Fruit fly (Drosophila melanogaster) whole organism, pupa: ENCODE data around the gene CG31638.

ENCODE experiments used
- CG10348 ChIP-seq: fragments of 200-800 bp; sonication (Bioruptor generic); IDR thresholded peaks from 2 replicates; pipeline ENCODE4 v1.3.6; 2022; ENCODE audit warnings: missing biosample characterization, missing genetic modification characterization
- CG12605 ChIP-seq: fragments of 200-800 bp; sonication (Bioruptor generic); IDR thresholded peaks from 2 replicates; pipeline ENCODE4 v1.3.6; 2022; ENCODE audit warnings: missing biosample characterization, missing genetic modification characterization
- CG13204 ChIP-seq: fragments of 200-800 bp; sonication (Bioruptor generic); optimal IDR thresholded peaks from 2 replicates; lab custom pipeline; 2018; ENCODE audit warnings: missing biosample characterization, mild to moderate bottlenecking, missing genetic modification characterization, moderate library complexity
- CG14655 ChIP-seq: fragments of 200-800 bp; sonication (Bioruptor generic); optimal IDR thresholded peaks from 3 replicates; lab custom pipeline; 2017; ENCODE audit warnings: mild to moderate bottlenecking, missing biosample characterization, missing genetic modification reagents, missing genetic modification characterization
- CG15710 ChIP-seq: fragments of 200-800 bp; sonication (Bioruptor generic); optimal IDR thresholded peaks from 2 replicates; lab custom pipeline; 2018; ENCODE audit warnings: missing biosample characterization, mild to moderate bottlenecking, missing genetic modification characterization, moderate library complexity
- CG17806 ChIP-seq: fragments of 200-800 bp; sonication (Bioruptor generic); optimal IDR thresholded peaks from 2 replicates; lab custom pipeline; 2018; ENCODE audit warnings: missing biosample characterization, mild to moderate bottlenecking, missing genetic modification characterization, moderate library complexity
- CG32121 ChIP-seq: fragments of 200-800 bp; sonication (Bioruptor generic); IDR thresholded peaks from 2 replicates; pipeline ENCODE4 v1.3.6; 2022; ENCODE audit warnings: missing biosample characterization, missing genetic modification characterization
- CG34367 ChIP-seq: fragments of 200-800 bp; sonication (Bioruptor generic); optimal IDR thresholded peaks from 2 replicates; lab custom pipeline; 2018; ENCODE audit warnings: missing biosample characterization, mild to moderate bottlenecking, missing genetic modification characterization
- CG4496 ChIP-seq: fragments of 200-800 bp; sonication (Bioruptor generic); IDR thresholded peaks from 3 replicates; pipeline ENCODE4 v1.3.6; 2022; ENCODE audit warnings: missing biosample characterization, missing genetic modification characterization
- CG8159 ChIP-seq: fragments of 200-800 bp; sonication (Bioruptor generic); optimal IDR thresholded peaks from 3 replicates; lab custom pipeline; 2018; ENCODE audit warnings: missing biosample characterization, mild to moderate bottlenecking, missing genetic modification characterization, moderate library complexity
- CG8301 ChIP-seq: fragments of 200-800 bp; sonication (Bioruptor generic); optimal IDR thresholded peaks from 2 replicates; lab custom pipeline; 2018; ENCODE audit warnings: missing biosample characterization, mild to moderate bottlenecking, missing genetic modification characterization
- CG9948 ChIP-seq: fragments of 200-800 bp; sonication (Bioruptor generic); optimal IDR thresholded peaks from 2 replicates; lab custom pipeline; 2018; ENCODE audit warnings: missing biosample characterization, mild to moderate bottlenecking, missing genetic modification characterization, moderate library complexity
- D1 ChIP-seq: fragments of 200-800 bp; sonication (Bioruptor generic); optimal IDR thresholded peaks from 2 replicates; lab custom pipeline; 2018; ENCODE audit warnings: missing biosample characterization, mild to moderate bottlenecking, missing genetic modification characterization, moderate library complexity
- EcR ChIP-seq: fragments of 200-800 bp; sonication (Bioruptor generic); optimal IDR thresholded peaks from 3 replicates; lab custom pipeline; 2019; ENCODE audit warnings: missing biosample characterization, missing genetic modification characterization, mild to moderate bottlenecking, moderate library complexity, missing genetic modification reagents
- Ets98B ChIP-seq: fragments of 200-800 bp; sonication (Bioruptor generic); IDR thresholded peaks from 2 replicates; pipeline ENCODE4 v1.3.6; 2022; ENCODE audit warnings: missing biosample characterization, missing genetic modification characterization
- Pif1A ChIP-seq: fragments of 200-800 bp; sonication (Bioruptor generic); optimal IDR thresholded peaks from 3 replicates; lab custom pipeline; 2016; ENCODE audit warnings: missing biosample characterization, missing genetic modification characterization
- Pif1B ChIP-seq: fragments of 200-800 bp; sonication (Bioruptor generic); optimal IDR thresholded peaks from 3 replicates; lab custom pipeline; 2016; ENCODE audit warnings: missing biosample characterization, missing genetic modification characterization
- Snoo ChIP-seq: fragments of 200-800 bp; sonication (Bioruptor generic); optimal IDR thresholded peaks from 3 replicates; lab custom pipeline; 2017; ENCODE audit warnings: missing biosample characterization, mild to moderate bottlenecking, missing genetic modification characterization, inconsistent platforms
- fd96Ca ChIP-seq: fragments of 200-800 bp; sonication (Bioruptor generic); IDR thresholded peaks from 3 replicates; pipeline ENCODE4 v1.3.6; 2022; ENCODE audit warnings: missing biosample characterization, missing genetic modification characterization
- gl ChIP-seq: fragments of 200-800 bp; sonication (Bioruptor generic); optimal IDR thresholded peaks from 2 replicates; lab custom pipeline; 2018; ENCODE audit warnings: missing biosample characterization, mild to moderate bottlenecking, missing genetic modification characterization
- rn ChIP-seq: fragments of 200-800 bp; sonication (Bioruptor generic); IDR thresholded peaks from 2 replicates; pipeline ENCODE4 v1.3.6; 2022; ENCODE audit warnings: missing biosample characterization, missing genetic modification characterization

The CG31638 gene

DNA sequence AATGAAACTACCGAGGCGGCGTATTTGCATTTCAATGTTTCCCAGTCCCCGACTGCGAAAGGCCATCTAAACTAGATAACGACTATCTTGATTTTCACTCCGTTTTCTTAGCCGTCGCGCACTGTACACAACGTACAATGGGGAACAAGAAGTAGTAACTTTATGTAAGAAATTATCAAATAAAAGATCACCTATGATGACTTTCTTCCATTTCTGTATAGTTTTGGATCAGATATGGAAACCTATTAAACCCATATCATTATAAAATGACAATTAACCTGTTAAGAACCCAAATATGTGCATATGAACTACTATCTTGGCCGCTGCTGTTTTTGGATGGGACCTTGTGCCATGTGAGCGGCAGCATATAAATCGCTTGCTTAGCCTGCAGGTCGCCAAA is 26.6 kb upstream of the CG31638 start:
- peak; percentile 21 for TF ChIP-seq CG14655
- TF ChIP-seq CG8301 = peak; percentile 26
- TF ChIP-seq Snoo = no peak
- no peak for TF ChIP-seq CG8159 (tag; lab: Kevin White, UChicago)
- no peak for TF ChIP-seq Pif1B
- no peak for TF ChIP-seq D1 (tag; lab: Kevin White, UChicago)
- no peak for TF ChIP-seq gl (tag; lab: Kevin White, UChicago)
- TF ChIP-seq rn = no peak
- TF ChIP-seq Pif1A (GFP tag; lab: Kevin White, UChicago) = peak; percentile 12

DNA sequence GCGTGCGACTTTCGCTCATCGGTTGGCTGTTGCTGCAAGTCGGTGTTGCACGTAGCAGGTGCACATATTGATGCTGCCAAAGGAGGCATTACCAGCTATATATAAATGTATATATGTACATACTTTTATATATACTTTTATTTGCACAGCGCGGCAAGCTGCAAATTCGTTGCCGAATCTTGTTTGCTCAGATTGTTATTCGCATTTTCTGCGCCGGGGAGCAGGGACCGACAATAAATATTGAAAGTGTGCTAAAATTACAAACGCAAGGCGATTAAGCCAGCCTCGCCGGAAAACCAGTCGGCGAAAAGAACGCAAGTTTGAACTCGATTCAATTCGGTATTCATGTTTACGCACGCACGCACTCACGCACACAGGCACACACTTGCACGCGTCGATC is 26.1 kb upstream of the CG31638 start:
- TF ChIP-seq CG34367 (tag; lab: Kevin White, UChicago) (no peak), Pif1B (no peak), CG8301 (no peak), Snoo (no peak), CG13204 (no peak), Ets98B (no peak), CG9948 (tag; lab: Kevin White, UChicago) (no peak), CG8159 (tag; lab: Kevin White, UChicago) (no peak), CG14655 (no peak), rn (no peak), fd96Ca (GFP tag; lab: Robert Waterston, UW) (no peak), CG4496 (GFP tag; lab: Robert Waterston, UW) (no peak), gl (tag; lab: Kevin White, UChicago) (no peak), CG15710 (tag; lab: Kevin White, UChicago) (no peak), Pif1A (GFP tag; lab: Kevin White, UChicago) (no peak), EcR (no peak), CG10348 (GFP tag; lab: Robert Waterston, UW) (no peak)

- TF ChIP-seq CG14655 = no peak
- TF ChIP-seq fd96Ca (GFP tag; lab: Robert Waterston, UW) = no peak
- TF ChIP-seq CG12605 (GFP tag; lab: Robert Waterston, UW) = peak; percentile 93
- TF ChIP-seq EcR = no peak
- peak; percentile 1 for TF ChIP-seq Snoo
- no peak for TF ChIP-seq CG9948 (tag; lab: Kevin White, UChicago)
- TF ChIP-seq Ets98B = peak; percentile 44; the same call in 1 of the 2 replicates
- peak; percentile 20 for TF ChIP-seq gl (tag; lab: Kevin White, UChicago)
- no peak for TF ChIP-seq CG13204
- no peak for TF ChIP-seq CG8301
- peak; percentile 15 for TF ChIP-seq Pif1A (GFP tag; lab: Kevin White, UChicago)
- TF ChIP-seq CG8159 (tag; lab: Kevin White, UChicago) = no peak
- TF ChIP-seq CG34367 (tag; lab: Kevin White, UChicago) = no peak
- TF ChIP-seq D1 (tag; lab: Kevin White, UChicago) = no peak
- TF ChIP-seq CG4496 (GFP tag; lab: Robert Waterston, UW) = peak; percentile 15; the same call in 1 of the 3 replicates
- no peak for TF ChIP-seq CG17806
- no peak for TF ChIP-seq rn
- no peak for TF ChIP-seq CG10348 (GFP tag; lab: Robert Waterston, UW)
- TF ChIP-seq CG32121 (GFP tag; lab: Robert Waterston, UW) = 0 out of 2 replicates have a peak, but pooled peaks have one; percentile 18
- TF ChIP-seq Pif1B = peak; percentile 16
- TF ChIP-seq CG15710 (tag; lab: Kevin White, UChicago) = no peak
Measured at dm6 chr2L:6465497-6465896, 25.4 kb upstream of the CG31638 start, which contains the start of gene Rchy1. Gene Rchy1 (minus strand): TSS chr2L:6465669.

DNA sequence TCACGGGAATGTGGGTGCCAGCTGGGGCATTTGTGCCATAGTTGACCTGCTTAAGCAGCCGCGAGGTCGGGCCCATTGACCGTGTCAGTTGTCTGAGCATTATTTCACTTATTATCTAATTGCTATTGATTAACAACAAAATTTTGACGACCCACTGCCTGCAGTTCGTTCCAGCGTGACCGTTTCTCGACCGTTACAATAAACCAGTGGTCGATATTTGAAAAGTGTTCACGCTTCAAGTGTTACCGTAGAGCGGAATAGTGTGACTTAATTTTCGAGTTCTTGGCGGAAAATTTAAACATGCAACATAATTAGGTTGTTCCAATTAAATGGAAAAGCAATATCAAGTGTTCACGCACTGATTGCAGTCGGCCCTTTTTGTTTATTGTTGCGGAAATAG is 23.4 kb upstream of the CG31638 start, which contains the start of gene HemK1:
TSS of gene HemK1 (minus strand) at position 190 of the 400 bp plus-strand sequence.
- TF ChIP-seq Pif1A (GFP tag; lab: Kevin White, UChicago) (no peak), CG12605 (GFP tag; lab: Robert Waterston, UW) (no peak), CG13204 (no peak), D1 (tag; lab: Kevin White, UChicago) (no peak), CG4496 (GFP tag; lab: Robert Waterston, UW) (no peak), CG14655 (no peak), CG34367 (tag; lab: Kevin White, UChicago) (no peak), CG8301 (no peak), fd96Ca (GFP tag; lab: Robert Waterston, UW) (no peak), Ets98B (no peak)

DNA sequence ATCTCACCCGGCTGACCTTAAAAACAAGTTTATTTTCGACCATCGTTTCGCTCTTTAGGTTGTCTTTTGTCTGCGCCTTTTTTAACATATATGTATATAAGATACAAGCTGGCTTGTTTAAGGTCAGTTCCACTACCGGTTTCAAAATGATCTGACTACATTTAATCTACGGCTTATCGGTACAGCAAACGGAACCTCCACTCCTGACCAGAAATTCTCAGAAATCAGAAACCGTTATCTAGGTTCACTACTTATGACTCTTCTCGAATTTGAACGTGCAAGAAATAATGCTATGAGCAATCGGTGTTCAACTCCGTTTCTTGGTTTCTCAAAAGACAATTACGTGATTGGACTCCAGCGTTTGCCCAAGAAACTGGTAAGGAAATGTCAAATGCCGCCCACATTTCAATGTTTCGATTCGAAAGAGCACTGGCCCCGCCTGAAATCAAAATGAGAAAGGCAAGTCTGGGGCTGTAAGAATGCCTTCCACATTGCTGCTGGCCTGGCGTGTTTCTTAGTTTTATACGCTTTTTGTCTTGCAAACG is 20.7 kb upstream of the CG31638 start:
- TF ChIP-seq CG14655 = no peak
- peak; percentile 75 for TF ChIP-seq EcR

DNA sequence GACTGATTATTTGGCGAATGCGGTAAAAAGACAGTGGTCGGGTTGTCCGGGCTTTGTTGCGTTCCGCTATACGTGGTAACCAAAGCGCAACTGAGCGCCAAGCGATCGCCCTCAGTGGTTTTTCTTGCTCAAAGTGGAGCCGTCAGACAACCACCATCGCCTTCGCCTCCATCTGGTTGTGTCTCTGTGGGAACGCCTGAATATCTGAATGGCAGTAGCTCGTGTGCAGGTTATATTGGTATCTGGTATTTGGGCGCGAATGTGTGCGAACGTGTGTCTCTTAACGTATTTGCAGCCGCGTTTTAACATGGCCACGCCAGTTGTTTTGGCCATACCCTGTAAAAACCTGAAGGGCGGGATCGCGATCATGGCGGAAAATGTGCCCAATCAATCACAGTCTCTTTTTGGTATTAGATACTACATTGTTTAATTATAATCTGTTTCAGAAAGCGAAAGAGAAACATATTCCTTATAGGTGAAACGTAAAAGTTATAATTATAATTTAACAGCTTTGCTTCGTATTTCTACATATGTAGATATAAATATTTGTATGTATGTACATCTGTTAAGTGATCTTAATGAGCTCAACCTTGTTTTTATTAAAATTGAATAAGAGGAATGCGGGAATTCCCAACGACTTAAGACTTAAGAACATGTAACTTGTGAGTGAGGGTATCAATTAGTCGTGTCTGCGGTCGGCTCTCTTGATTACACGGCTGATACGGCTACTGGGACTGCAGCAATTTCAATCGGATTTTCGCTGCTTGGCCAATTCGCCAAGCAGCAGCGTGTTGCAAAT is 18.7 kb upstream of the CG31638 start:
- TF ChIP-seq CG9948 (tag; lab: Kevin White, UChicago) (peak; percentile 49), CG12605 (GFP tag; lab: Robert Waterston, UW) (no peak), D1 (tag; lab: Kevin White, UChicago) (peak; percentile 21), CG13204 (no peak), CG15710 (tag; lab: Kevin White, UChicago) (peak; percentile 60), CG4496 (GFP tag; lab: Robert Waterston, UW) (peak; percentile 44; the same call in 1 of the 3 replicates), CG8159 (tag; lab: Kevin White, UChicago) (peak; percentile 69), CG32121 (GFP tag; lab: Robert Waterston, UW) (no peak), Snoo (peak; percentile 36), EcR (peak; percentile 9), CG34367 (tag; lab: Kevin White, UChicago) (peak; percentile 31), CG14655 (peak; percentile 62), CG10348 (GFP tag; lab: Robert Waterston, UW) (no peak), Pif1A (GFP tag; lab: Kevin White, UChicago) (peak; percentile 46), Pif1B (peak; percentile 31), Ets98B (peak; percentile 8; the same call in 1 of the 2 replicates), rn (no peak), CG8301 (peak; percentile 68), fd96Ca (GFP tag; lab: Robert Waterston, UW) (no peak), CG17806 (peak; percentile 48), gl (tag; lab: Kevin White, UChicago) (no peak)
